Worm (Caenorhabditis elegans) whole organism, young adult: ENCODE measurements around the gene R01B10.3.
A peak's percentile ranks its signal among the peaks of the same experiment; 100 is the strongest.

ENCODE experiments used
- B0261.1 ChIP-seq: sonication (generic microtip); optimal IDR thresholded peaks from 2 replicates; lab custom pipeline; 2016; ENCODE audit warnings: mild to moderate bottlenecking, missing genetic modification characterization, moderate library complexity, missing compliant biosample characterization
- C06A6.2 ChIP-seq: fragments of 200-800 bp; sonication (Bioruptor generic); conservative IDR thresholded peaks from 2 replicates; pipeline ENCODE4 v1.3.6; 2022; ENCODE audit warnings: missing genetic modification characterization, missing compliant biosample characterization
- C17E4.6 ChIP-seq: fragments of 200-800 bp; sonication (Bioruptor generic); IDR thresholded peaks from 2 replicates; pipeline ENCODE4 v1.3.6; 2022; ENCODE audit warnings: missing genetic modification reagents, missing genetic modification characterization, missing compliant biosample characterization
- D2030.7 ChIP-seq: fragments of 200-800 bp; sonication (Bioruptor generic); IDR thresholded peaks from 2 replicates; pipeline ENCODE4 v1.3.6; 2022; ENCODE audit warnings: missing genetic modification reagents, missing genetic modification characterization, missing compliant biosample characterization
- F22D6.2 ChIP-seq: sonication (generic microtip); optimal IDR thresholded peaks from 2 replicates; lab custom pipeline; 2016; ENCODE audit warnings: mild to moderate bottlenecking, missing genetic modification characterization, missing compliant biosample characterization
- F23B12.7 ChIP-seq: sonication (generic microtip); optimal IDR thresholded peaks from 2 replicates; lab custom pipeline; 2017; ENCODE audit warnings: missing genetic modification characterization, mild to moderate bottlenecking, missing compliant biosample characterization, antibody characterized with exemption, moderate library complexity; ENCODE audit not compliant: insufficient read depth
- F49E8.2 ChIP-seq: sonication (generic microtip); optimal IDR thresholded peaks from 3 replicates; lab custom pipeline; 2017; ENCODE audit warnings: missing genetic modification characterization, mild to moderate bottlenecking, missing compliant biosample characterization, antibody characterized with exemption, moderate library complexity; ENCODE audit not compliant: insufficient read depth
- F55B11.4 ChIP-seq: sonication (generic microtip); optimal IDR thresholded peaks from 2 replicates; lab custom pipeline; 2016; ENCODE audit warnings: missing compliant biosample characterization, missing genetic modification characterization, borderline replicate concordance; ENCODE audit not compliant: insufficient read depth
- Y53G8AR.9 ChIP-seq: fragments of 200-800 bp; sonication (Bioruptor generic); conservative IDR thresholded peaks from 2 replicates; pipeline ENCODE4 v1.3.6; 2022; ENCODE audit warnings: missing genetic modification reagents, missing genetic modification characterization, missing compliant biosample characterization
- Y79H2A.3 ChIP-seq: fragments of 200-800 bp; sonication (Bioruptor generic); conservative IDR thresholded peaks from 2 replicates; pipeline ENCODE4 v1.3.6; 2022; ENCODE audit warnings: missing genetic modification reagents, missing genetic modification characterization, missing compliant biosample characterization
- ZK185.1 ChIP-seq: sonication (generic microtip); optimal IDR thresholded peaks from 2 replicates; lab custom pipeline; 2016; ENCODE audit warnings: mild to moderate bottlenecking, missing genetic modification characterization, missing compliant biosample characterization; ENCODE audit not compliant: poor library complexity, severe bottlenecking
- attf-6 ChIP-seq: fragments of 200-800 bp; sonication (Bioruptor generic); IDR thresholded peaks from 2 replicates; pipeline ENCODE4 v1.3.6; 2022; ENCODE audit warnings: missing genetic modification reagents, missing genetic modification characterization, missing compliant biosample characterization
- ccch-3 ChIP-seq: fragments of 200-800 bp; sonication (Bioruptor generic); optimal IDR thresholded peaks from 2 replicates; lab custom pipeline; 2018; ENCODE audit warnings: mild to moderate bottlenecking, missing genetic modification characterization, missing compliant biosample characterization
- cebp-1 ChIP-seq, 2 experiments: fragments of 200-800 bp in 1 of 2; sonication (Bioruptor generic) in 1 of 2; sonication (generic microtip) in 1 of 2; IDR thresholded peaks in 1 of 2; optimal IDR thresholded peaks in 1 of 2; 2 replicates each; pipeline versions ENCODE4 v1.3.6 to Lab custom; 2017 to 2022; ENCODE audit warnings: missing compliant biosample characterization in 2 of 2, missing genetic modification characterization in 2 of 2, mild to moderate bottlenecking in 1 of 2, missing genetic modification reagents in 1 of 2, moderate library complexity in 1 of 2
- cebp-2 ChIP-seq: fragments of 200-800 bp; sonication (Bioruptor generic); IDR thresholded peaks from 2 replicates; pipeline ENCODE4 v1.3.6; 2022; ENCODE audit warnings: missing genetic modification characterization, missing compliant biosample characterization
- ceh-100 ChIP-seq: fragments of 200-800 bp; sonication (Bioruptor generic); IDR thresholded peaks from 2 replicates; pipeline ENCODE4 v1.3.6; 2022; ENCODE audit warnings: missing genetic modification reagents, missing genetic modification characterization, missing compliant biosample characterization
- ceh-27 ChIP-seq: fragments of 200-800 bp; sonication (Bioruptor generic); optimal IDR thresholded peaks from 2 replicates; lab custom pipeline; 2018; ENCODE audit warnings: mild to moderate bottlenecking, missing genetic modification characterization, moderate library complexity, missing compliant biosample characterization
- ceh-40 ChIP-seq: fragments of 200-800 bp; sonication (Bioruptor generic); IDR thresholded peaks from 2 replicates; pipeline ENCODE4 v1.3.6; 2022; ENCODE audit warnings: missing genetic modification characterization, missing compliant biosample characterization
- chd-7 ChIP-seq: sonication (generic microtip); optimal IDR thresholded peaks from 2 replicates; lab custom pipeline; 2016; ENCODE audit warnings: mild to moderate bottlenecking, missing genetic modification characterization, moderate library complexity, missing compliant biosample characterization
- dpl-1 ChIP-seq: fragments of 150-350 bp; optimal IDR thresholded peaks from 2 replicates; lab custom pipeline; 2014; ENCODE audit warnings: missing biosample characterization, missing genetic modification reagents, missing genetic modification characterization
- efl-1 ChIP-seq: fragments of 150-350 bp; optimal IDR thresholded peaks from 2 replicates; lab custom pipeline; 2014; ENCODE audit warnings: missing biosample characterization, missing genetic modification reagents, missing genetic modification characterization
- egl-18 ChIP-seq: fragments of 200-800 bp; sonication (Bioruptor generic); IDR thresholded peaks from 2 replicates; pipeline ENCODE4 v1.3.6; 2022; ENCODE audit warnings: missing genetic modification reagents, missing genetic modification characterization, missing compliant biosample characterization
- ets-4 ChIP-seq: fragments of 200-800 bp; sonication (Bioruptor generic); optimal IDR thresholded peaks from 2 replicates; lab custom pipeline; 2018; ENCODE audit warnings: mild to moderate bottlenecking, missing genetic modification characterization, missing compliant biosample characterization
- hmg-20 ChIP-seq: fragments of 200-800 bp; sonication (Bioruptor generic); IDR thresholded peaks from 2 replicates; pipeline ENCODE4 v1.3.6; 2022; ENCODE audit warnings: missing genetic modification reagents, missing genetic modification characterization, missing compliant biosample characterization
- hrde-1 ChIP-seq: sonication (generic microtip); optimal IDR thresholded peaks from 2 replicates; lab custom pipeline; 2016; ENCODE audit warnings: missing genetic modification characterization, mild to moderate bottlenecking, missing compliant biosample characterization, moderate library complexity, missing genotype, missing genetic modification reagents, borderline replicate concordance
- hsf-1 ChIP-seq: fragments of 200-800 bp; sonication (Bioruptor generic); IDR thresholded peaks from 2 replicates; pipeline ENCODE4 v1.3.6; 2022; ENCODE audit warnings: missing genetic modification reagents, missing genetic modification characterization, missing compliant biosample characterization
- lin-26 ChIP-seq: fragments of 200-800 bp; sonication (Bioruptor generic); IDR thresholded peaks from 2 replicates; pipeline ENCODE4 v1.3.6; 2022; ENCODE audit warnings: missing genetic modification reagents, missing genetic modification characterization, missing compliant biosample characterization
- lin-40 ChIP-seq: sonication (generic microtip); optimal IDR thresholded peaks from 2 replicates; lab custom pipeline; 2016; ENCODE audit warnings: missing genetic modification characterization, mild to moderate bottlenecking, missing compliant biosample characterization, missing genotype, missing genetic modification reagents
- lin-54 ChIP-seq: fragments of 200-800 bp; sonication (Bioruptor generic); optimal IDR thresholded peaks from 2 replicates; lab custom pipeline; 2018; ENCODE audit warnings: mild to moderate bottlenecking, missing genetic modification characterization, missing compliant biosample characterization
- madf-6 ChIP-seq: fragments of 200-800 bp; sonication (Bioruptor generic); IDR thresholded peaks from 2 replicates; pipeline ENCODE4 v1.3.6; 2022; ENCODE audit warnings: missing genetic modification reagents, missing genetic modification characterization, missing compliant biosample characterization
- mes-4 ChIP-seq: sonication (generic microtip); optimal IDR thresholded peaks from 2 replicates; lab custom pipeline; 2016; ENCODE audit warnings: missing genotype, missing genetic modification characterization, missing compliant biosample characterization
- repo-1 ChIP-seq: sonication (generic microtip); optimal IDR thresholded peaks from 2 replicates; lab custom pipeline; 2017; ENCODE audit warnings: mild to moderate bottlenecking, missing genetic modification characterization, missing compliant biosample characterization
- rpc-1 ChIP-seq, 2 experiments: fragments of 150-350 bp in 1 of 2; sonication (generic microtip) in 1 of 2; optimal IDR thresholded peaks; 2 replicates each; lab custom pipeline; 2014 to 2018; ENCODE audit warnings: missing biosample characterization in 1 of 2, missing genetic modification characterization in 1 of 2, missing genetic modification reagents in 1 of 2, missing genotype in 1 of 2
- snpc-1.1 ChIP-seq: sonication (generic microtip); optimal IDR thresholded peaks from 2 replicates; lab custom pipeline; 2017; ENCODE audit warnings: missing genetic modification characterization, mild to moderate bottlenecking, missing compliant biosample characterization, antibody characterized with exemption, moderate library complexity, missing genotype, missing genetic modification reagents; ENCODE audit not compliant: insufficient read depth
- snpc-3.4 ChIP-seq: sonication (generic microtip); optimal IDR thresholded peaks from 2 replicates; lab custom pipeline; 2017; ENCODE audit warnings: missing genetic modification characterization, mild to moderate bottlenecking, missing compliant biosample characterization, antibody characterized with exemption, moderate library complexity, missing genotype, missing genetic modification reagents
- somi-1 ChIP-seq: fragments of 200-800 bp; sonication (Bioruptor generic); optimal IDR thresholded peaks from 2 replicates; lab custom pipeline; 2018; ENCODE audit warnings: mild to moderate bottlenecking, missing genetic modification characterization, missing compliant biosample characterization
- tbp1 ChIP-seq: fragments of 200-800 bp; sonication (Bioruptor generic); optimal IDR thresholded peaks from 2 replicates; lab custom pipeline; 2018; ENCODE audit warnings: mild to moderate bottlenecking, missing genetic modification characterization, missing compliant biosample characterization
- unc-130 ChIP-seq: sonication (generic microtip); optimal IDR thresholded peaks from 2 replicates; lab custom pipeline; 2016; ENCODE audit warnings: missing genetic modification reagents, missing genetic modification characterization, missing compliant biosample characterization
- xnd-1 ChIP-seq: sonication (generic microtip); optimal IDR thresholded peaks from 2 replicates; lab custom pipeline; 2016; ENCODE audit warnings: missing genotype, missing genetic modification reagents, missing genetic modification characterization, missing compliant biosample characterization
- ztf-18 ChIP-seq: sonication (generic microtip); optimal IDR thresholded peaks from 2 replicates; lab custom pipeline; 2016; ENCODE audit warnings: missing genotype, mild to moderate bottlenecking, missing genetic modification characterization, missing compliant biosample characterization
- ztf-22 ChIP-seq: fragments of 200-800 bp; sonication (Bioruptor generic); optimal IDR thresholded peaks from 2 replicates; lab custom pipeline; 2018; ENCODE audit warnings: mild to moderate bottlenecking, missing genetic modification characterization, moderate library complexity, missing compliant biosample characterization
- ztf-25 ChIP-seq: fragments of 200-800 bp; sonication (Bioruptor generic); IDR thresholded peaks from 2 replicates; pipeline ENCODE4 v1.3.6; 2022; ENCODE audit warnings: missing genetic modification reagents, missing genetic modification characterization, missing compliant biosample characterization
- ztf-26 ChIP-seq: sonication (generic microtip); optimal IDR thresholded peaks from 2 replicates; lab custom pipeline; 2017; ENCODE audit warnings: missing genetic modification characterization, missing compliant biosample characterization
- ztf-3 ChIP-seq: fragments of 200-800 bp; sonication (Bioruptor generic); optimal IDR thresholded peaks from 2 replicates; lab custom pipeline; 2018; ENCODE audit warnings: mild to moderate bottlenecking, missing genetic modification characterization, missing compliant biosample characterization

Gene R01B10.3

ce11 chrV:6015546-6016089, 29.3 kb downstream of the R01B10.3 start (continued):
- no peak for TF ChIP-seq tbp1
- TF ChIP-seq ztf-25 (GFP tag; lab: Robert Waterston, UW): no peak
- TF ChIP-seq C06A6.2 (GFP tag; lab: Robert Waterston, UW): no peak
- TF ChIP-seq efl-1 (GFP tag; lab: Kevin White, UChicago): no peak
- TF ChIP-seq dpl-1 (GFP tag; lab: Kevin White, UChicago): no peak
- TF ChIP-seq D2030.7 (GFP tag; lab: Robert Waterston, UW): no peak
- TF ChIP-seq hsf-1 (GFP tag; lab: Robert Waterston, UW): peak; percentile 60; the same call in 1 of the 2 replicates
- peak; percentile 67 for TF ChIP-seq madf-6
- TF ChIP-seq somi-1 (GFP tag; lab: Kevin White, UChicago): no peak
- TF ChIP-seq B0261.1 (tag; lab: Kevin White, UChicago): no peak
- TF ChIP-seq ZK185.1: no peak
- TF ChIP-seq xnd-1: no peak
- TF ChIP-seq Y79H2A.3 (GFP tag; lab: Robert Waterston, UW): 0 out of 2 replicates have a peak, but pooled peaks have one; percentile 11
- TF ChIP-seq rpc-1 (optimal IDR thresholded peaks at IDR 0.05; lab: Kevin White, UChicago): no peak
- no peak for TF ChIP-seq rpc-1 (tag; optimal IDR thresholded peaks at IDR 0.05; lab: Kevin White, UChicago)
- TF ChIP-seq F55B11.4: no peak
- TF ChIP-seq C17E4.6 (GFP tag; lab: Robert Waterston, UW): no peak
- TF ChIP-seq mes-4 (tag; lab: Kevin White, UChicago): no peak
- TF ChIP-seq lin-26 (GFP tag; lab: Robert Waterston, UW): no peak
- TF ChIP-seq cebp-1 (GFP tag; IDR thresholded peaks at IDR 0.05; lab: Robert Waterston, UW): no peak
- no peak for TF ChIP-seq cebp-1 (tag; optimal IDR thresholded peaks at IDR 0.05; lab: Kevin White, UChicago)
- no peak for TF ChIP-seq F23B12.7 (tag; lab: Kevin White, UChicago)
- no peak for TF ChIP-seq ztf-26 (tag; lab: Kevin White, UChicago)
- peak; percentile 30 for TF ChIP-seq hrde-1 (tag; lab: Kevin White, UChicago)
- no peak for TF ChIP-seq egl-18 (GFP tag; lab: Robert Waterston, UW)
- TF ChIP-seq repo-1 (tag; lab: Kevin White, UChicago): peak; percentile 14
- no peak for TF ChIP-seq ets-4 (GFP tag; lab: Kevin White, UChicago)
- no peak for TF ChIP-seq cebp-2 (GFP tag; lab: Robert Waterston, UW)
- no peak for TF ChIP-seq ztf-22 (GFP tag; lab: Kevin White, UChicago)
- TF ChIP-seq ceh-27 (GFP tag; lab: Kevin White, UChicago): no peak
- TF ChIP-seq Y53G8AR.9: peak; percentile 32; the same call in 1 of the 2 replicates
- no peak for TF ChIP-seq ztf-3 (GFP tag; lab: Kevin White, UChicago)
- peak; percentile 52 for TF ChIP-seq snpc-3.4
- TF ChIP-seq lin-40 (tag; lab: Kevin White, UChicago): no peak
- TF ChIP-seq F22D6.2 (tag; lab: Kevin White, UChicago): no peak

ce11 chrV:6012401-6012800, 32.5 kb downstream of the R01B10.3 start:
- TF ChIP-seq cebp-1 (GFP tag; IDR thresholded peaks at IDR 0.05; lab: Robert Waterston, UW) (peak; percentile 72; the same call in 1 of the 2 replicates), cebp-1 (tag; optimal IDR thresholded peaks at IDR 0.05; lab: Kevin White, UChicago) (peak; percentile 86), chd-7 (no peak)

- no peak for TF ChIP-seq attf-6 (GFP tag; lab: Robert Waterston, UW)
- no peak for TF ChIP-seq dpl-1 (GFP tag; lab: Kevin White, UChicago)
- TF ChIP-seq hmg-20 (GFP tag; lab: Robert Waterston, UW): no peak
- no peak for TF ChIP-seq ceh-100 (GFP tag; lab: Robert Waterston, UW)
- TF ChIP-seq ccch-3 (GFP tag; lab: Kevin White, UChicago): no peak
- no peak for TF ChIP-seq unc-130 (GFP tag; lab: Kevin White, UChicago)
- TF ChIP-seq ceh-40: no peak
- TF ChIP-seq tbp1: no peak
- no peak for TF ChIP-seq lin-54 (GFP tag; lab: Kevin White, UChicago)
- no peak for TF ChIP-seq F55B11.4
- TF ChIP-seq ztf-18 (tag; lab: Kevin White, UChicago): no peak
- no peak for TF ChIP-seq F49E8.2
- no peak for TF ChIP-seq snpc-1.1 (tag; lab: Kevin White, UChicago)
Measured at ce11 chrV:6010642-6011041, 34.3 kb downstream of the R01B10.3 start.
